Worm (Caenorhabditis elegans) whole organism, mixed stage, embryonic: Measurements from ENCODE around the gene mfsd-12.

Experiments
- M03D4.4 ChIP-seq: sonication (generic microtip); optimal IDR thresholded peaks from 2 replicates; lab custom pipeline; 2017; ENCODE audit warnings: mild to moderate bottlenecking, missing genetic modification characterization, missing compliant biosample characterization
- bed-3 ChIP-seq: fragments of 200-800 bp; sonication (Bioruptor generic); optimal IDR thresholded peaks from 3 replicates; lab custom pipeline; 2018; ENCODE audit warnings: mild to moderate bottlenecking, missing genetic modification characterization, moderate library complexity, missing compliant biosample characterization
- blmp-1 ChIP-seq: fragments of 150-350 bp; optimal IDR thresholded peaks from 2 replicates; lab custom pipeline; 2014; ENCODE audit warnings: missing biosample characterization, missing genetic modification characterization
- ceh-39 ChIP-seq: fragments of 150-350 bp; optimal IDR thresholded peaks from 2 replicates; lab custom pipeline; 2014; ENCODE audit warnings: missing biosample characterization, missing genetic modification characterization
- ceh-43 ChIP-seq: fragments of 200-800 bp; sonication (Bioruptor generic); optimal IDR thresholded peaks from 2 replicates; lab custom pipeline; 2018; ENCODE audit warnings: mild to moderate bottlenecking, missing genetic modification characterization, moderate library complexity, missing compliant biosample characterization
- ceh-83 ChIP-seq: fragments of 200-800 bp; sonication (Bioruptor generic); optimal IDR thresholded peaks from 2 replicates; lab custom pipeline; 2018; ENCODE audit warnings: mild to moderate bottlenecking, missing genetic modification characterization, missing compliant biosample characterization
- ces-1 ChIP-seq: fragments of 150-350 bp; optimal IDR thresholded peaks from 2 replicates; lab custom pipeline; 2014; ENCODE audit warnings: missing biosample characterization, missing genetic modification reagents, missing genetic modification characterization
- cnd-1 ChIP-seq: fragments of 200-800 bp; sonication (Bioruptor generic); optimal IDR thresholded peaks from 2 replicates; lab custom pipeline; 2018; ENCODE audit warnings: mild to moderate bottlenecking, missing genetic modification characterization, missing compliant biosample characterization
- drap-1 ChIP-seq: fragments of 200-800 bp; sonication (Bioruptor generic); optimal IDR thresholded peaks from 3 replicates; lab custom pipeline; 2018; ENCODE audit warnings: mild to moderate bottlenecking, missing genetic modification characterization, missing compliant biosample characterization
- elt-1 ChIP-seq: sonication (generic microtip); optimal IDR thresholded peaks from 2 replicates; lab custom pipeline; 2017; ENCODE audit warnings: missing genetic modification characterization, mild to moderate bottlenecking, missing compliant biosample characterization, antibody characterized with exemption, moderate library complexity, borderline replicate concordance; ENCODE audit not compliant: insufficient read depth
- elt-3 ChIP-seq: fragments of 150-350 bp; optimal IDR thresholded peaks from 2 replicates; lab custom pipeline; 2014; ENCODE audit warnings: missing biosample characterization, missing genetic modification characterization
- flh-1 ChIP-seq: fragments of 200-800 bp; sonication (Bioruptor generic); optimal IDR thresholded peaks from 2 replicates; lab custom pipeline; 2018; ENCODE audit warnings: mild to moderate bottlenecking, missing genetic modification characterization, moderate library complexity, missing compliant biosample characterization
- ham-2 ChIP-seq: fragments of 200-800 bp; sonication (Bioruptor generic); optimal IDR thresholded peaks from 2 replicates; lab custom pipeline; 2018; ENCODE audit warnings: mild to moderate bottlenecking, missing genetic modification characterization, missing compliant biosample characterization
- hlh-1 ChIP-seq: fragments of 150-350 bp; optimal IDR thresholded peaks from 2 replicates; lab custom pipeline; 2014; ENCODE audit warnings: missing biosample characterization, missing genetic modification reagents, missing genetic modification characterization
- lin-13 ChIP-seq: fragments of 150-350 bp; optimal IDR thresholded peaks from 2 replicates; lab custom pipeline; 2014; ENCODE audit warnings: missing biosample characterization, missing genetic modification characterization
- lin-32 ChIP-seq: fragments of 200-800 bp; sonication (Bioruptor generic); optimal IDR thresholded peaks from 2 replicates; lab custom pipeline; 2018; ENCODE audit warnings: mild to moderate bottlenecking, missing genetic modification characterization, missing compliant biosample characterization
- lsy-2 ChIP-seq: fragments of 150-350 bp; optimal IDR thresholded peaks from 2 replicates; lab custom pipeline; 2014; ENCODE audit warnings: missing biosample characterization, missing genetic modification characterization
- mab-5 ChIP-seq: fragments of 150-350 bp; optimal IDR thresholded peaks from 2 replicates; lab custom pipeline; 2014; ENCODE audit warnings: missing biosample characterization, missing genetic modification characterization
- mep-1 ChIP-seq: fragments of 150-350 bp; optimal IDR thresholded peaks from 2 replicates; lab custom pipeline; 2017; ENCODE audit warnings: missing biosample characterization, missing genetic modification reagents, missing genetic modification characterization, inconsistent platforms
- mls-2 ChIP-seq: sonication (generic microtip); optimal IDR thresholded peaks from 2 replicates; lab custom pipeline; 2016; ENCODE audit warnings: mild to moderate bottlenecking, missing genetic modification characterization, moderate library complexity, missing compliant biosample characterization
- nhr-12 ChIP-seq: fragments of 150-350 bp; optimal IDR thresholded peaks from 2 replicates; lab custom pipeline; 2014; ENCODE audit warnings: missing biosample characterization, missing genetic modification characterization
- nhr-2 ChIP-seq: fragments of 150-350 bp; optimal IDR thresholded peaks from 2 replicates; lab custom pipeline; 2014; ENCODE audit warnings: missing biosample characterization, missing genetic modification characterization
- nhr-237 ChIP-seq: fragments of 150-350 bp; optimal IDR thresholded peaks from 2 replicates; lab custom pipeline; 2014; ENCODE audit warnings: missing biosample characterization, missing genetic modification characterization
- nhr-28 ChIP-seq: fragments of 150-350 bp; optimal IDR thresholded peaks from 2 replicates; lab custom pipeline; 2014; ENCODE audit warnings: missing biosample characterization, missing genetic modification characterization
- nhr-76 ChIP-seq: sonication (generic microtip); optimal IDR thresholded peaks from 2 replicates; lab custom pipeline; 2017; ENCODE audit warnings: missing biosample characterization, missing genetic modification characterization
- pha-4 ChIP-seq: fragments of 150-350 bp; optimal IDR thresholded peaks from 2 replicates; lab custom pipeline; 2018; ENCODE audit warnings: missing biosample characterization, missing genetic modification reagents, missing genetic modification characterization
- sem-2 ChIP-seq: fragments of 200-800 bp; sonication (Bioruptor generic); optimal IDR thresholded peaks from 2 replicates; lab custom pipeline; 2018; ENCODE audit warnings: mild to moderate bottlenecking, missing genetic modification characterization, missing compliant biosample characterization
- snpc-4 ChIP-seq: fragments of 150-350 bp; optimal IDR thresholded peaks from 2 replicates; lab custom pipeline; 2014; ENCODE audit warnings: missing biosample characterization, missing genetic modification characterization
- sptf-1 ChIP-seq: sonication (generic microtip); optimal IDR thresholded peaks from 2 replicates; lab custom pipeline; 2017; ENCODE audit warnings: mild to moderate bottlenecking, missing genetic modification characterization, moderate library complexity, missing compliant biosample characterization
- tbx-8 ChIP-seq: fragments of 200-800 bp; sonication (Bioruptor generic); optimal IDR thresholded peaks from 2 replicates; lab custom pipeline; 2018; ENCODE audit warnings: mild to moderate bottlenecking, missing genetic modification characterization, moderate library complexity, missing compliant biosample characterization
- unc-120 ChIP-seq: sonication (generic microtip); optimal IDR thresholded peaks from 2 replicates; lab custom pipeline; 2017; ENCODE audit warnings: missing genetic modification characterization, missing compliant biosample characterization; ENCODE audit not compliant: poor library complexity, severe bottlenecking
- unc-39 ChIP-seq: fragments of 150-350 bp; optimal IDR thresholded peaks from 2 replicates; lab custom pipeline; 2014; ENCODE audit warnings: missing biosample characterization, missing genetic modification characterization
- unc-62 ChIP-seq: fragments of 150-350 bp; optimal IDR thresholded peaks from 2 replicates; lab custom pipeline; 2014; ENCODE audit warnings: missing biosample characterization, missing genetic modification reagents, missing genetic modification characterization
- zip-8 ChIP-seq: fragments of 150-350 bp; optimal IDR thresholded peaks from 2 replicates; lab custom pipeline; 2014; ENCODE audit warnings: missing biosample characterization, missing genetic modification characterization
- ztf-11 ChIP-seq: fragments of 150-350 bp; optimal IDR thresholded peaks from 2 replicates; lab custom pipeline; 2014; ENCODE audit warnings: missing biosample characterization, missing genetic modification characterization

Gene mfsd-12

ce11 chrX:4705666-4706065 is 37.8 kb downstream of the mfsd-12 start:
- no peak for TF ChIP-seq sptf-1 (tag; lab: Kevin White, UChicago)
- no peak for TF ChIP-seq elt-3
- no peak for TF ChIP-seq hlh-1 (tag; lab: Kevin White, UChicago)
- no peak for TF ChIP-seq drap-1 (GFP tag; lab: Kevin White, UChicago)
- no peak for TF ChIP-seq nhr-76 (tag; lab: Kevin White, UChicago)
- no peak for TF ChIP-seq tbx-8 (GFP tag; lab: Kevin White, UChicago)

ce11 chrX:4706755-4707226 is 38.9 kb downstream of the mfsd-12 start, which contains the start of gene dhhc-10:
Gene dhhc-10 (plus strand): TSS chrX:4707176.
- TF ChIP-seq drap-1 (GFP tag; lab: Kevin White, UChicago) = no peak
- TF ChIP-seq blmp-1 (tag; lab: Kevin White, UChicago) = no peak
- TF ChIP-seq elt-3 = no peak
- no peak for TF ChIP-seq nhr-28 (tag; lab: Kevin White, UChicago)
- TF ChIP-seq elt-1 (tag; lab: Kevin White, UChicago) = no peak
- TF ChIP-seq unc-120 (tag; lab: Kevin White, UChicago) = peak; percentile 14
- peak; percentile 92 for TF ChIP-seq ces-1
- no peak for TF ChIP-seq unc-39
- TF ChIP-seq nhr-76 (tag; lab: Kevin White, UChicago) = no peak
- TF ChIP-seq flh-1 (GFP tag; lab: Kevin White, UChicago) = no peak
- TF ChIP-seq bed-3 (GFP tag; lab: Kevin White, UChicago) = no peak
- TF ChIP-seq ham-2 (GFP tag; lab: Kevin White, UChicago) = no peak
- TF ChIP-seq lin-32 (GFP tag; lab: Kevin White, UChicago) = peak; percentile 61
- TF ChIP-seq pha-4 (tag; lab: Kevin White, UChicago) = peak; percentile 84
- TF ChIP-seq lin-13 = no peak
- no peak for TF ChIP-seq nhr-237 (tag; lab: Kevin White, UChicago)
- TF ChIP-seq ceh-43 (GFP tag; lab: Kevin White, UChicago) = no peak
- no peak for TF ChIP-seq mab-5 (tag; lab: Kevin White, UChicago)
- no peak for TF ChIP-seq ceh-83 (GFP tag; lab: Kevin White, UChicago)
- peak; percentile 62 for TF ChIP-seq cnd-1 (tag; lab: Kevin White, UChicago)
- peak; percentile 29 for TF ChIP-seq ztf-11
- TF ChIP-seq lsy-2 = peak; percentile 36
- peak; percentile 31 for TF ChIP-seq mls-2 (tag; lab: Kevin White, UChicago)
- TF ChIP-seq sptf-1 (tag; lab: Kevin White, UChicago) = peak; percentile 17
- no peak for TF ChIP-seq zip-8
- peak; percentile 20 for TF ChIP-seq M03D4.4
- TF ChIP-seq unc-62 (GFP tag; lab: Kevin White, UChicago) = peak; percentile 71
- TF ChIP-seq nhr-12 (tag; lab: Kevin White, UChicago) = no peak
- no peak for TF ChIP-seq sem-2 (GFP tag; lab: Kevin White, UChicago)
- peak; percentile 78 for TF ChIP-seq hlh-1 (tag; lab: Kevin White, UChicago)
- peak; percentile 29 for TF ChIP-seq mep-1 (tag; lab: Kevin White, UChicago)
- TF ChIP-seq ceh-39 (tag; lab: Kevin White, UChicago) = peak; percentile 62
- no peak for TF ChIP-seq tbx-8 (GFP tag; lab: Kevin White, UChicago)
- TF ChIP-seq snpc-4 (tag; lab: Kevin White, UChicago) = no peak
- TF ChIP-seq nhr-2 (tag; lab: Kevin White, UChicago) = peak; percentile 70

- peak; percentile 100 for TF ChIP-seq pha-4 (tag; lab: Kevin White, UChicago)
- TF ChIP-seq lsy-2 = peak; percentile 97
- TF ChIP-seq sem-2 (GFP tag; lab: Kevin White, UChicago) = no peak
- no peak for TF ChIP-seq snpc-4 (tag; lab: Kevin White, UChicago)
- no peak for TF ChIP-seq unc-39
- TF ChIP-seq mls-2 (tag; lab: Kevin White, UChicago) = peak; percentile 62
- TF ChIP-seq elt-3 = no peak
- TF ChIP-seq nhr-2 (tag; lab: Kevin White, UChicago) = no peak
- TF ChIP-seq tbx-8 (GFP tag; lab: Kevin White, UChicago) = no peak
- no peak for TF ChIP-seq ham-2 (GFP tag; lab: Kevin White, UChicago)
- no peak for TF ChIP-seq blmp-1 (tag; lab: Kevin White, UChicago)
- TF ChIP-seq hlh-1 (tag; lab: Kevin White, UChicago) = peak; percentile 72
- TF ChIP-seq ceh-43 (GFP tag; lab: Kevin White, UChicago) = no peak
- peak; percentile 17 for TF ChIP-seq ceh-83 (GFP tag; lab: Kevin White, UChicago)
- TF ChIP-seq nhr-12 (tag; lab: Kevin White, UChicago) = no peak
- peak; percentile 57 for TF ChIP-seq cnd-1 (tag; lab: Kevin White, UChicago)
- TF ChIP-seq nhr-237 (tag; lab: Kevin White, UChicago) = peak; percentile 68
- TF ChIP-seq lin-13 = peak; percentile 92
- no peak for TF ChIP-seq flh-1 (GFP tag; lab: Kevin White, UChicago)
- no peak for TF ChIP-seq lin-32 (GFP tag; lab: Kevin White, UChicago)
- TF ChIP-seq mep-1 (tag; lab: Kevin White, UChicago) = peak; percentile 87
- no peak for TF ChIP-seq elt-1 (tag; lab: Kevin White, UChicago)
- peak; percentile 3 for TF ChIP-seq bed-3 (GFP tag; lab: Kevin White, UChicago)
- peak; percentile 30 for TF ChIP-seq nhr-28 (tag; lab: Kevin White, UChicago)
- TF ChIP-seq M03D4.4 = peak; percentile 74
- TF ChIP-seq unc-62 (GFP tag; lab: Kevin White, UChicago) = peak; percentile 77
- peak; percentile 70 for TF ChIP-seq drap-1 (GFP tag; lab: Kevin White, UChicago)
- TF ChIP-seq ces-1 = peak; percentile 67
- TF ChIP-seq unc-120 (tag; lab: Kevin White, UChicago) = peak; percentile 86
- no peak for TF ChIP-seq mab-5 (tag; lab: Kevin White, UChicago)
- TF ChIP-seq nhr-76 (tag; lab: Kevin White, UChicago) = no peak
- TF ChIP-seq ceh-39 (tag; lab: Kevin White, UChicago) = peak; percentile 47
- peak; percentile 56 for TF ChIP-seq ztf-11
- TF ChIP-seq zip-8 = no peak
- peak; percentile 72 for TF ChIP-seq sptf-1 (tag; lab: Kevin White, UChicago)
These were observed 43.9 kb downstream of the mfsd-12 start, which contains the start of the genes dnj-14 and glit-1 for ce11 chrX:4711698-4712329. Gene dnj-14 (minus strand): TSS chrX:4711748. Gene glit-1 (plus strand): TSS chrX:4712279.
